Fruit fly (Drosophila melanogaster) whole organism, embryonic: ENCODE data around the gene CG42674.

Source experiments
- Asciz ChIP-seq: fragments of 200-800 bp; sonication (Bioruptor generic); optimal IDR thresholded peaks from 2 replicates; lab custom pipeline; 2017; ENCODE audit warnings: missing biosample characterization, mild to moderate bottlenecking, missing genetic modification characterization, missing genetic modification reagents
- Awh ChIP-seq: fragments of 200-800 bp; sonication (Bioruptor generic); IDR thresholded peaks from 2 replicates; pipeline ENCODE4, ENCODE4 v1.3.6; 2022; ENCODE audit warnings: missing biosample characterization, missing genetic modification characterization
- BEAF-32 ChIP-seq: fragments of 200-800 bp; sonication (Bioruptor generic); optimal IDR thresholded peaks from 3 replicates; lab custom pipeline; 2017; ENCODE audit warnings: missing biosample characterization, missing genetic modification characterization, mild to moderate bottlenecking, moderate library complexity, missing genetic modification reagents
- C15 ChIP-seq: fragments of 200-800 bp; sonication (Bioruptor generic); IDR thresholded peaks from 3 replicates; pipeline ENCODE4 v1.3.6; 2022; ENCODE audit warnings: missing biosample characterization, missing genetic modification characterization
- CG10209 ChIP-seq: fragments of 200-800 bp; sonication (Bioruptor generic); optimal IDR thresholded peaks from 3 replicates; lab custom pipeline; 2017; ENCODE audit warnings: missing biosample characterization, mild to moderate bottlenecking, missing genetic modification characterization, missing genetic modification reagents
- CG11398 ChIP-seq: fragments of 200-800 bp; sonication (Bioruptor generic); optimal IDR thresholded peaks from 2 replicates; lab custom pipeline; 2016; ENCODE audit warnings: missing biosample characterization, missing genetic modification characterization
- CG11504 ChIP-seq: fragments of 200-800 bp; sonication (Bioruptor generic); optimal IDR thresholded peaks from 3 replicates; lab custom pipeline; 2019; ENCODE audit warnings: missing biosample characterization, mild to moderate bottlenecking, missing genetic modification characterization, moderate library complexity
- CG1233 ChIP-seq: fragments of 200-800 bp; sonication (Bioruptor generic); optimal IDR thresholded peaks from 4 replicates; lab custom pipeline; 2018; ENCODE audit warnings: missing biosample characterization, mild to moderate bottlenecking, missing genetic modification characterization
- CG14667 ChIP-seq: fragments of 200-800 bp; sonication (Bioruptor generic); IDR thresholded peaks from 2 replicates; pipeline ENCODE4 v1.3.6; 2022; ENCODE audit warnings: missing biosample characterization, missing genetic modification characterization
- CG15269 ChIP-seq: fragments of 200-800 bp; sonication (Bioruptor generic); optimal IDR thresholded peaks from 2 replicates; lab custom pipeline; 2018; ENCODE audit warnings: missing biosample characterization, mild to moderate bottlenecking, missing genetic modification characterization, moderate library complexity
- CG30020 ChIP-seq: fragments of 200-800 bp; optimal IDR thresholded peaks from 2 replicates; lab custom pipeline; 2019; ENCODE audit warnings: missing biosample characterization, mild to moderate bottlenecking, missing genetic modification characterization, moderate library complexity
- CG30431 ChIP-seq: fragments of 200-800 bp; sonication (Bioruptor generic); optimal IDR thresholded peaks from 2 replicates; lab custom pipeline; 2017; ENCODE audit warnings: missing biosample characterization, missing genetic modification characterization
- CG31224 ChIP-seq: fragments of 200-800 bp; sonication (Bioruptor generic); IDR thresholded peaks from 2 replicates; pipeline ENCODE4 v1.3.6; 2022; ENCODE audit warnings: missing biosample characterization, missing genetic modification characterization
- CG43689 ChIP-seq: fragments of 200-800 bp; sonication (Bioruptor generic); IDR thresholded peaks from 2 replicates; pipeline ENCODE4 v1.3.6; 2022; ENCODE audit warnings: missing biosample characterization, missing genetic modification characterization
- CG5245 ChIP-seq: fragments of 200-800 bp; sonication (Bioruptor generic); optimal IDR thresholded peaks from 3 replicates; lab custom pipeline; 2016; ENCODE audit warnings: missing biosample characterization, missing genetic modification characterization
- CG6175 ChIP-seq: fragments of 200-800 bp; sonication (Bioruptor generic); IDR thresholded peaks from 3 replicates; pipeline ENCODE4 v1.3.6; 2022; ENCODE audit warnings: missing biosample characterization, missing genetic modification characterization
- CG6683 ChIP-seq: fragments of 200-800 bp; sonication (Bioruptor generic); optimal IDR thresholded peaks from 2 replicates; lab custom pipeline; 2017; ENCODE audit warnings: missing biosample characterization, mild to moderate bottlenecking, missing genetic modification characterization, missing genetic modification reagents
- CG6689 ChIP-seq: fragments of 200-800 bp; sonication (Bioruptor generic); IDR thresholded peaks from 2 replicates; pipeline ENCODE4 v1.3.6; 2022; ENCODE audit warnings: missing biosample characterization, missing genetic modification characterization
- CG6765 ChIP-seq: fragments of 200-800 bp; sonication (Bioruptor generic); optimal IDR thresholded peaks from 3 replicates; lab custom pipeline; 2017; ENCODE audit warnings: missing biosample characterization, mild to moderate bottlenecking, missing genetic modification characterization
- CG7372 ChIP-seq: fragments of 200-800 bp; sonication (Bioruptor generic); IDR thresholded peaks from 2 replicates; pipeline ENCODE4 v1.3.6; 2022; ENCODE audit warnings: missing biosample characterization, missing genetic modification characterization
- CG8290 ChIP-seq, 3 experiments: fragments of 200-800 bp; sonication (Bioruptor generic); optimal IDR thresholded peaks; 2 replicates each; lab custom pipeline; 2016 to 2019; ENCODE audit warnings: missing biosample characterization in 3 of 3, missing genetic modification characterization in 3 of 3, mild to moderate bottlenecking in 2 of 3, moderate library complexity in 1 of 3
- CG9727 ChIP-seq: fragments of 200-800 bp; sonication (Bioruptor generic); optimal IDR thresholded peaks from 3 replicates; lab custom pipeline; 2017; ENCODE audit warnings: missing biosample characterization, mild to moderate bottlenecking, missing genetic modification characterization
- CG9876 ChIP-seq: fragments of 200-800 bp; sonication (Bioruptor generic); optimal IDR thresholded peaks from 2 replicates; lab custom pipeline; 2016; ENCODE audit warnings: missing biosample characterization, missing genetic modification characterization
- D19A ChIP-seq: fragments of 200-800 bp; optimal IDR thresholded peaks from 3 replicates; lab custom pipeline; 2019; ENCODE audit warnings: missing biosample characterization, mild to moderate bottlenecking, missing genetic modification characterization, moderate library complexity
- MBD-R2 ChIP-seq: fragments of 200-800 bp; sonication (Bioruptor generic); IDR thresholded peaks from 2 replicates; pipeline ENCODE4 v1.3.6; 2022; ENCODE audit warnings: missing biosample characterization, missing genetic modification characterization
- NK7.1 ChIP-seq: fragments of 200-800 bp; sonication (Bioruptor generic); optimal IDR thresholded peaks from 3 replicates; lab custom pipeline; 2016; ENCODE audit warnings: missing biosample characterization, missing genetic modification characterization
- Nf-YB ChIP-seq: fragments of 200-800 bp; sonication (Bioruptor generic); optimal IDR thresholded peaks from 3 replicates; lab custom pipeline; 2019; ENCODE audit warnings: missing biosample characterization, mild to moderate bottlenecking, missing genetic modification characterization, moderate library complexity
- Oaz ChIP-seq: fragments of 200-800 bp; sonication (Bioruptor generic); IDR thresholded peaks from 2 replicates; pipeline ENCODE4 v1.3.6; 2022; ENCODE audit warnings: missing biosample characterization, missing genetic modification characterization
- Ptx1 ChIP-seq: fragments of 200-800 bp; sonication (Bioruptor generic); IDR thresholded peaks from 2 replicates; pipeline ENCODE4 v1.3.6; 2022; ENCODE audit warnings: missing biosample characterization, missing genetic modification characterization
- cato ChIP-seq: fragments of 200-800 bp; sonication (Bioruptor generic); optimal IDR thresholded peaks from 2 replicates; lab custom pipeline; 2016; ENCODE audit warnings: missing biosample characterization, missing genetic modification characterization, borderline replicate concordance
- ftz-f1 ChIP-seq: fragments of 200-800 bp; sonication (Bioruptor generic); optimal IDR thresholded peaks from 2 replicates; lab custom pipeline; 2016; ENCODE audit warnings: missing biosample characterization, missing genetic modification characterization
- gsb-n ChIP-seq: fragments of 200-800 bp; sonication (Bioruptor generic); optimal IDR thresholded peaks from 3 replicates; lab custom pipeline; 2018; ENCODE audit warnings: missing biosample characterization, mild to moderate bottlenecking, missing genetic modification characterization
- lov ChIP-seq, 2 experiments: fragments of 200-800 bp in 1 of 2; fragments of >200 bp in 1 of 2; sonication (Bioruptor generic) in 1 of 2; IDR thresholded peaks in 1 of 2; optimal IDR thresholded peaks in 1 of 2; 2 replicates in 1 of 2; 3 replicates in 1 of 2; pipeline versions ENCODE4 v1.3.6 to Lab custom; 2017 to 2022; ENCODE audit warnings: missing biosample characterization in 1 of 2, missing genetic modification characterization in 1 of 2
- mam ChIP-seq: fragments of 200-800 bp; sonication (Bioruptor generic); optimal IDR thresholded peaks from 3 replicates; lab custom pipeline; 2016; ENCODE audit warnings: missing biosample characterization, missing genetic modification characterization
- nerfin-1 ChIP-seq: fragments of 200-800 bp; sonication (Bioruptor generic); optimal IDR thresholded peaks from 3 replicates; lab custom pipeline; 2019; ENCODE audit warnings: missing biosample characterization, mild to moderate bottlenecking, missing genetic modification characterization, moderate library complexity
- nom ChIP-seq: fragments of 200-800 bp; sonication (Bioruptor generic); optimal IDR thresholded peaks from 2 replicates; lab custom pipeline; 2017; ENCODE audit warnings: missing biosample characterization, missing genetic modification characterization, mild to moderate bottlenecking, moderate library complexity, missing genetic modification reagents
- org-1 ChIP-seq: fragments of 200-800 bp; sonication (Bioruptor generic); optimal IDR thresholded peaks from 2 replicates; lab custom pipeline; 2017; ENCODE audit warnings: missing biosample characterization, missing genetic modification characterization
- pho ChIP-seq: fragments of 200-800 bp; sonication (Bioruptor generic); optimal IDR thresholded peaks from 2 replicates; lab custom pipeline; 2016; ENCODE audit warnings: missing biosample characterization, missing genetic modification characterization
- pita ChIP-seq: fragments of 200-800 bp; sonication (Bioruptor generic); optimal IDR thresholded peaks from 2 replicates; lab custom pipeline; 2017; ENCODE audit warnings: missing biosample characterization, mild to moderate bottlenecking, missing genetic modification characterization
- sima ChIP-seq: fragments of 200-800 bp; sonication (Bioruptor generic); optimal IDR thresholded peaks from 2 replicates; lab custom pipeline; 2016; ENCODE audit warnings: missing biosample characterization, missing genetic modification characterization
- slbo ChIP-seq: fragments of 200-800 bp; sonication (Bioruptor generic); IDR thresholded peaks from 2 replicates; pipeline ENCODE4 v1.3.6; 2022; ENCODE audit warnings: missing biosample characterization, missing genetic modification characterization
- stc ChIP-seq: fragments of 200-800 bp; sonication (Bioruptor generic); IDR thresholded peaks from 2 replicates; pipeline ENCODE4 v1.3.6; 2022; ENCODE audit warnings: missing biosample characterization, missing genetic modification characterization
- tap ChIP-seq: fragments of 200-800 bp; optimal IDR thresholded peaks from 3 replicates; lab custom pipeline; 2019; ENCODE audit warnings: missing biosample characterization, mild to moderate bottlenecking, missing genetic modification characterization, moderate library complexity
- tio ChIP-seq: fragments of 200-800 bp; sonication (Bioruptor generic); optimal IDR thresholded peaks from 2 replicates; lab custom pipeline; 2017; ENCODE audit warnings: missing biosample characterization, missing genetic modification characterization, inconsistent platforms
- trem ChIP-seq: fragments of 200-800 bp; optimal IDR thresholded peaks from 3 replicates; lab custom pipeline; 2019; ENCODE audit warnings: missing biosample characterization, mild to moderate bottlenecking, missing genetic modification characterization, moderate library complexity
- vnd ChIP-seq: fragments of 200-800 bp; sonication (Bioruptor generic); IDR thresholded peaks from 3 replicates; pipeline ENCODE4 v1.3.6; 2022; ENCODE audit warnings: missing biosample characterization, missing genetic modification characterization; ENCODE audit not compliant: partially characterized antibody
- vvl ChIP-seq: fragments of 200-800 bp; sonication (Bioruptor generic); IDR thresholded peaks from 2 replicates; pipeline ENCODE4 v1.3.6; 2022; ENCODE audit warnings: missing biosample characterization, missing genetic modification characterization
- wor ChIP-seq: fragments of 200-800 bp; sonication (Bioruptor generic); IDR thresholded peaks from 2 replicates; pipeline ENCODE4 v1.3.6; 2022; ENCODE audit warnings: missing biosample characterization, missing genetic modification characterization
- z ChIP-seq: fragments of 200-800 bp; sonication (Bioruptor generic); IDR thresholded peaks from 3 replicates; pipeline ENCODE4 v1.3.6; 2022; ENCODE audit warnings: missing biosample characterization, missing genetic modification characterization
- zfh1 ChIP-seq: fragments of 200-800 bp; sonication (Bioruptor generic); IDR thresholded peaks from 3 replicates; pipeline ENCODE4 v1.3.6; 2022; ENCODE audit warnings: missing biosample characterization, missing genetic modification characterization

CG42674 gene

DNA sequence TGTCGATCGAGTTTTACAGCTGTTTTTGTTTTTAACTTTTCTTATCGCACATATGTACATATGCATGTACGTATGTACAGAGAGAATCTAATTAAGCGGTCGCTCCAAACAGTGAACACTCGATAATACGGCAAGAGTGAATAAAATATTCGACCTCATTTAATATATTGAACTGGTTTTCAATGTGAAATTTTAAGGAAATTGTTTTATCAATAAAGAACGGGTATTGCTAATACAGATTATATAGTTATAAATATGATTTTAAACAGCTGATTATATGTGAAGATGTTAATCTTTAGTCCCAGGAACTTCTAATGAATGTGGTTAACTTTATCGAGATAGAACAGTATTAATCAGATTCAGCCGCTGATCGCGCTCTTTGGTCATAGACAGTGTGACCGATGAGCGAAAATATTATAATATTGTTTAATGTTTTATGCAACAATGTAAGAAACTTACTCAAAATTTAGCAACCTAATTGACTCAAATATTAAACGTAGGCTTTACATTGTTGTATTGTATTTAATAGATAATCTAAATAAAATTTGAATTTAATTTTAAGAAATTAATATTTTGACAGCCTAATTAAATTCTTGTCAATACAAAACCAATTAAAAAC is 57.4 kb downstream of the CG42674 start, which contains the start of gene CG7328 (continued):
- TF ChIP-seq CG14667 (0 out of 2 replicates have a peak, but pooled peaks have one; percentile 9), Oaz (GFP tag; lab: Robert Waterston, UW) (no peak), ftz-f1 (GFP tag; lab: Kevin White, UChicago) (no peak), CG5245 (GFP tag; lab: Kevin White, UChicago) (no peak), nom (GFP tag; lab: Kevin White, UChicago) (no peak), sima (GFP tag; lab: Kevin White, UChicago) (no peak), wor (GFP tag; lab: Robert Waterston, UW) (no peak), mam (GFP tag; lab: Kevin White, UChicago) (peak; percentile 50), CG6689 (peak; percentile 28), CG6175 (no peak), stc (GFP tag; lab: Robert Waterston, UW) (no peak), Ptx1 (peak; percentile 59; the same call in 1 of the 2 replicates), CG8290 (GFP tag; optimal IDR thresholded peaks at IDR 0.05; lab: Kevin White, UChicago) (no peak), CG8290 (tag; optimal IDR thresholded peaks at IDR 0.05; lab: Kevin White, UChicago) (no peak), tap (tag; lab: Kevin White, UChicago) (no peak), gsb-n (no peak), D19A (no peak), CG11504 (tag; lab: Kevin White, UChicago) (no peak), pho (GFP tag; lab: Kevin White, UChicago) (peak; percentile 52), vnd (GFP tag; lab: Robert Waterston, UW) (no peak), C15 (GFP tag; lab: Robert Waterston, UW) (0 out of 3 replicates have a peak, but pooled peaks have one; percentile 14), Asciz (GFP tag; lab: Kevin White, UChicago) (no peak), cato (GFP tag; lab: Kevin White, UChicago) (peak; percentile 5), MBD-R2 (GFP tag; lab: Robert Waterston, UW) (peak; percentile 21; the same call in 1 of the 2 replicates), NK7.1 (GFP tag; lab: Kevin White, UChicago) (no peak), CG9727 (GFP tag; lab: Kevin White, UChicago) (no peak), CG10209 (GFP tag; lab: Kevin White, UChicago) (peak; percentile 66), Awh (no peak), CG9876 (GFP tag; lab: Kevin White, UChicago) (no peak), CG11398 (GFP tag; lab: Kevin White, UChicago) (no peak), CG1233 (GFP tag; lab: Kevin White, UChicago) (no peak), CG15269 (tag; lab: Kevin White, UChicago) (no peak), Nf-YB (no peak), CG31224 (GFP tag; lab: Robert Waterston, UW) (no peak), slbo (GFP tag; lab: Robert Waterston, UW) (peak; percentile 71), CG43689 (GFP tag; lab: Robert Waterston, UW) (0 out of 2 replicates have a peak, but pooled peaks have one; percentile 29), lov (optimal IDR thresholded peaks at IDR 0.05; lab: Kevin White, UChicago) (no peak), lov (GFP tag; IDR thresholded peaks at IDR 0.05; lab: Robert Waterston, UW) (no peak), nerfin-1 (tag; lab: Kevin White, UChicago) (no peak), CG30431 (GFP tag; lab: Kevin White, UChicago) (no peak), org-1 (GFP tag; lab: Kevin White, UChicago) (peak; percentile 3), z (GFP tag; lab: Robert Waterston, UW) (no peak), CG6765 (GFP tag; lab: Kevin White, UChicago) (no peak), CG6683 (no peak), CG7372 (no peak), CG30020 (no peak), zfh1 (GFP tag; lab: Robert Waterston, UW) (no peak), trem (tag; lab: Kevin White, UChicago) (no peak), pita (GFP tag; lab: Kevin White, UChicago) (no peak), tio (GFP tag; lab: Kevin White, UChicago) (no peak), vvl (GFP tag; lab: Robert Waterston, UW) (no peak), BEAF-32 (GFP tag; lab: Kevin White, UChicago) (no peak)
